Worm (Caenorhabditis elegans) whole organism, young adult: ENCODE measurements around the gene Y67D8B.5.

ENCODE experiments used
- B0019.2 ChIP-seq: fragments of 200-800 bp; sonication (Bioruptor generic); conservative IDR thresholded peaks from 2 replicates; pipeline ENCODE4 v1.3.6; 2022; ENCODE audit warnings: missing genetic modification reagents, missing genetic modification characterization, missing compliant biosample characterization
- F22D6.2 ChIP-seq: sonication (generic microtip); optimal IDR thresholded peaks from 2 replicates; lab custom pipeline; 2016; ENCODE audit warnings: mild to moderate bottlenecking, missing genetic modification characterization, missing compliant biosample characterization
- F23B12.7 ChIP-seq: sonication (generic microtip); optimal IDR thresholded peaks from 2 replicates; lab custom pipeline; 2017; ENCODE audit warnings: missing genetic modification characterization, mild to moderate bottlenecking, missing compliant biosample characterization, antibody characterized with exemption, moderate library complexity; ENCODE audit not compliant: insufficient read depth
- F39B2.1 ChIP-seq: fragments of 200-800 bp; sonication (Bioruptor generic); IDR thresholded peaks from 2 replicates; pipeline ENCODE4 v1.3.6; 2022; ENCODE audit warnings: missing genetic modification reagents, missing genetic modification characterization, missing compliant biosample characterization
- F57C9.4 ChIP-seq: sonication (generic microtip); optimal IDR thresholded peaks from 2 replicates; lab custom pipeline; 2017; ENCODE audit warnings: mild to moderate bottlenecking, missing genetic modification characterization, missing compliant biosample characterization
- K11D2.4 ChIP-seq: fragments of 200-800 bp; sonication (Bioruptor generic); IDR thresholded peaks from 2 replicates; pipeline ENCODE4 v1.3.6; 2022; ENCODE audit warnings: missing genetic modification reagents, missing genetic modification characterization, missing compliant biosample characterization
- Y53G8AR.9 ChIP-seq: fragments of 200-800 bp; sonication (Bioruptor generic); conservative IDR thresholded peaks from 2 replicates; pipeline ENCODE4 v1.3.6; 2022; ENCODE audit warnings: missing genetic modification reagents, missing genetic modification characterization, missing compliant biosample characterization
- Y79H2A.3 ChIP-seq: fragments of 200-800 bp; sonication (Bioruptor generic); conservative IDR thresholded peaks from 2 replicates; pipeline ENCODE4 v1.3.6; 2022; ENCODE audit warnings: missing genetic modification reagents, missing genetic modification characterization, missing compliant biosample characterization
- athp-1 ChIP-seq: sonication (generic microtip); optimal IDR thresholded peaks from 2 replicates; lab custom pipeline; 2017; ENCODE audit warnings: mild to moderate bottlenecking, missing genetic modification characterization, missing compliant biosample characterization
- attf-6 ChIP-seq: fragments of 200-800 bp; sonication (Bioruptor generic); IDR thresholded peaks from 2 replicates; pipeline ENCODE4 v1.3.6; 2022; ENCODE audit warnings: missing genetic modification reagents, missing genetic modification characterization, missing compliant biosample characterization
- ccch-3 ChIP-seq: fragments of 200-800 bp; sonication (Bioruptor generic); optimal IDR thresholded peaks from 2 replicates; lab custom pipeline; 2018; ENCODE audit warnings: mild to moderate bottlenecking, missing genetic modification characterization, missing compliant biosample characterization
- ceh-27 ChIP-seq: fragments of 200-800 bp; sonication (Bioruptor generic); optimal IDR thresholded peaks from 2 replicates; lab custom pipeline; 2018; ENCODE audit warnings: mild to moderate bottlenecking, missing genetic modification characterization, moderate library complexity, missing compliant biosample characterization
- ets-4 ChIP-seq: fragments of 200-800 bp; sonication (Bioruptor generic); optimal IDR thresholded peaks from 2 replicates; lab custom pipeline; 2018; ENCODE audit warnings: mild to moderate bottlenecking, missing genetic modification characterization, missing compliant biosample characterization
- hlh-26 ChIP-seq: fragments of 200-800 bp; sonication (Bioruptor generic); conservative IDR thresholded peaks from 2 replicates; pipeline ENCODE4 v1.3.6; 2022; ENCODE audit warnings: missing genetic modification reagents, missing genetic modification characterization, missing compliant biosample characterization
- let-607 ChIP-seq, 2 experiments: fragments of 200-800 bp in 1 of 2; sonication (Bioruptor generic) in 1 of 2; sonication (generic microtip) in 1 of 2; optimal IDR thresholded peaks; 2 replicates each; lab custom pipeline; 2016 to 2018; ENCODE audit warnings: mild to moderate bottlenecking in 2 of 2, missing compliant biosample characterization in 2 of 2, missing genetic modification characterization in 2 of 2, moderate library complexity in 2 of 2, missing genotype in 1 of 2
- lin-40 ChIP-seq: sonication (generic microtip); optimal IDR thresholded peaks from 2 replicates; lab custom pipeline; 2016; ENCODE audit warnings: missing genetic modification characterization, mild to moderate bottlenecking, missing compliant biosample characterization, missing genotype, missing genetic modification reagents
- lir-1 ChIP-seq: fragments of 200-800 bp; sonication (Bioruptor generic); conservative IDR thresholded peaks from 2 replicates; pipeline ENCODE4 v1.3.6; 2022; ENCODE audit warnings: missing genetic modification reagents, missing genetic modification characterization, missing compliant biosample characterization
- madf-10 ChIP-seq: sonication (generic microtip); optimal IDR thresholded peaks from 2 replicates; lab custom pipeline; 2016; ENCODE audit warnings: mild to moderate bottlenecking, missing genetic modification characterization, missing compliant biosample characterization
- rcor-1 ChIP-seq: fragments of 200-800 bp; sonication (Bioruptor generic); IDR thresholded peaks from 2 replicates; pipeline ENCODE4 v1.3.6; 2022; ENCODE audit warnings: missing genetic modification reagents, missing genetic modification characterization, missing compliant biosample characterization
- sdz-38 ChIP-seq: sonication (generic microtip); optimal IDR thresholded peaks from 2 replicates; lab custom pipeline; 2016; ENCODE audit warnings: missing genotype, missing genetic modification characterization, missing compliant biosample characterization
- snpc-1.3 ChIP-seq: sonication (generic microtip); optimal IDR thresholded peaks from 2 replicates; lab custom pipeline; 2017; ENCODE audit warnings: missing genetic modification characterization, mild to moderate bottlenecking, missing compliant biosample characterization, antibody characterized with exemption, moderate library complexity, missing genotype, missing genetic modification reagents; ENCODE audit not compliant: insufficient read depth
- snpc-3.4 ChIP-seq: sonication (generic microtip); optimal IDR thresholded peaks from 2 replicates; lab custom pipeline; 2017; ENCODE audit warnings: missing genetic modification characterization, mild to moderate bottlenecking, missing compliant biosample characterization, antibody characterized with exemption, moderate library complexity, missing genotype, missing genetic modification reagents
- sptf-2 ChIP-seq: fragments of 200-800 bp; sonication (Bioruptor generic); optimal IDR thresholded peaks from 2 replicates; lab custom pipeline; 2018; ENCODE audit warnings: mild to moderate bottlenecking, missing genetic modification characterization, missing compliant biosample characterization
- unc-62 ChIP-seq: fragments of 150-350 bp; optimal IDR thresholded peaks from 2 replicates; lab custom pipeline; 2014; ENCODE audit warnings: missing biosample characterization, missing genetic modification reagents, missing genetic modification characterization
- zfh-2 ChIP-seq: fragments of 200-800 bp; sonication (Bioruptor generic); conservative IDR thresholded peaks from 2 replicates; pipeline ENCODE4 v1.3.6; 2022; ENCODE audit warnings: missing genetic modification reagents, missing genetic modification characterization, missing compliant biosample characterization
- zim-3 ChIP-seq: sonication (generic microtip); optimal IDR thresholded peaks from 2 replicates; lab custom pipeline; 2017; ENCODE audit warnings: mild to moderate bottlenecking, missing genetic modification characterization, moderate library complexity, missing compliant biosample characterization
- ztf-18 ChIP-seq: sonication (generic microtip); optimal IDR thresholded peaks from 2 replicates; lab custom pipeline; 2016; ENCODE audit warnings: missing genotype, mild to moderate bottlenecking, missing genetic modification characterization, missing compliant biosample characterization
- ztf-6 ChIP-seq: fragments of 200-800 bp; sonication (Bioruptor generic); IDR thresholded peaks from 2 replicates; pipeline ENCODE4 v1.3.6; 2022; ENCODE audit warnings: missing genetic modification reagents, missing genetic modification characterization, missing compliant biosample characterization

Y67D8B.5 gene

DNA sequence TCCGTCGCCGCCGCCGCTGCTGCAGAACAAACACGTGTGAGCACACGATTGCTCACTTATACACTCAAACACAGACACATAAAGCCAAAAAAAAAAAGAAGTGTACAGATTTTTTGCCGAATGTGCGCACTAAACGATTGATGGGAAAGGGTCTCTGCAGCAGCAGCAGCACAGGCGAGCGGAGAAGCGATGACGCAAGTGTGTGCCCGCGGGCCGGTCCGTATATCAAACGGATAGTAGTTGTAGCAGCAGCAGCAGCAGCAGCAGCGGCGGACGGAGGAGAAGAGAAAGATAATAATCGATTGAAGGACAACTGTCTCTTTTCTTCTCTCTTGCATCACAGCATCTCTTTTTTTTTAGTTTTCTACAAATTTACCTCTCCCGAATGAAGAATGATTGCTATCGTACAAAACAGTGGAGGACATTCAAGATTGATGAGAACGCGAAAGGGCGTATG is 31.3 kb downstream of the Y67D8B.5 start (continued):
- TF ChIP-seq ztf-6: no peak

DNA sequence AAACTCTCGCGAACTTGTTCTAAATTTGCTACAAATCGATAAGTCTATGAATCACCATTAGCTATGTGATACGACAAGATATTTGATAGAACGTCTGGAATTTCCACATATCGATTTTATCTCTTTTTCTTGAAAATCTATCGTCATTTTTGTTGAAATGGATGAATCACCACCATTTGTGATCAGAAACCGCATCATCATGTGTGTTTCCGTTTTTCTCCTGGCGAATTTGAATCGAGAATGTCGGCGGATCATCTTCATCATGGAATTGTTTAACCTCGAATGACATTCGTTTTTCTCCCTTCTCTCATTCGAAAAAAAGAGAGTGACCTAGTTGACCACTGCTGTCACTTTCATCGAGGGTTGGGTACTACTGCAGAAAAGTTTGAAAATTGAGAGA is 32.1 kb downstream of the Y67D8B.5 start:
- TF ChIP-seq let-607 (tag; optimal IDR thresholded peaks at IDR 0.05; lab: Kevin White, UChicago) (no peak), ceh-27 (no peak), F23B12.7 (no peak), sdz-38 (tag; lab: Kevin White, UChicago) (no peak), hlh-26 (GFP tag; lab: Robert Waterston, UW) (no peak), snpc-1.3 (no peak), ztf-18 (tag; lab: Kevin White, UChicago) (no peak), unc-62 (GFP tag; lab: Kevin White, UChicago) (no peak), Y53G8AR.9 (GFP tag; lab: Robert Waterston, UW) (0 out of 2 replicates have a peak, but pooled peaks have one; percentile 32), Y79H2A.3 (GFP tag; lab: Robert Waterston, UW) (no peak), lin-40 (tag; lab: Kevin White, UChicago) (peak; percentile 12), madf-10 (tag; lab: Kevin White, UChicago) (no peak), attf-6 (GFP tag; lab: Robert Waterston, UW) (no peak), F57C9.4 (no peak), ccch-3 (GFP tag; lab: Kevin White, UChicago) (no peak)

DNA sequence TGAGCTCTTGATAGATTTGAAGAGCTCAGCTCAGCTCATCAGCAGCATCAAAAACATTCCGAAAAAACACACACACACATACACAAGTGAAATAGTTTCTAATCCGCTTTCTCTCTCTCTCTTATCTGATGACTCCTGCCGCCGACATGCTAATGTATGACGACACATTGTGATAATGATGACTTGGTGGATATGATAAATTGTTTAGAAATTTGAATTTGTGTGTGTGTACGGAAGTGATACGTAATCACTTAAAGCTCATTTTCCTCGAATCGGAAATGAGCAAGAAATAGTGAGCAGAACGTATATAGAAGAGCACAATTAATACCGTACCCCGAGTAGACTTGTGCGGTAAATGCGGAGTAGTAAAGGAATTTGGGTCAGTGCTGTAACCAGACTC is 44.7 kb downstream of the Y67D8B.5 start:
- no peak for TF ChIP-seq F39B2.1

DNA sequence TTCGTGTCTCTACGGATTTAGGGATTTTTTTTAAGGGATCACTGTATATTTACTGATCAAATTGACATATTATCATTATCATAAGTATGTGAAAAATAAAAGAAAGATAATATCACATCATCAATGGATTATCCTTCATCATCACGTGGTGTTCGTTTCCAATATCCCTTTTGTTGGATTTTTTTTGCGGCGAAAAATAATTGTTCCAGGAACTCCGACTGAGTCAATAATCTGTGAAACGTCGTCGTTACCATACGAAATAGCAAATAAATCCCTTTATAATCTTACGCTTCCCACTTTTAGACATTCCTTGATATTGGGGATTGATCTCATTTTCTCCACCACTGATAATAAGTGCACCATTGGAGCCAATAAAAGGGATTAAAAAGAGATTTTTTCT is 47.9 kb downstream of the Y67D8B.5 start:
- TF ChIP-seq unc-62 (GFP tag; lab: Kevin White, UChicago): no peak
- no peak for TF ChIP-seq zfh-2 (GFP tag; lab: Robert Waterston, UW)

DNA sequence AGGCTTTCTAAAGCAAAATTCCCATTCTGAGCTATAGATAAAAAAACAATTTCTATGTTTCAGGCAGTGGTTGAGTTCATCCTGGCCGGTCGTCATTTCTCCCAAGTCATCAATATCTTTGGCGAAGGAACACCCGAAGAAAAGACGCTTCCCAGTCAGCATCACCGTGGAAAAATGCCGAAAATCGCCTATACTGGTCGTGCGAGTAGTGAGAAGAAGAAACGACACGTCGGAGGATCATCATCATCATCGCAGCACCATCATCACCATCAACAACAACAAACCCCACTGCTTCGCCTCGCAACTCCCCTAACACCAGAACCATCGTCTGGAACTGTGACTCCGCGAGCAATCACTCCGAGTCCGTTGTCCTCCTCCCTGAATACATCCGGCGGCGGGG is 49.4 kb downstream of the Y67D8B.5 start:
- TF ChIP-seq zfh-2 (GFP tag; lab: Robert Waterston, UW) (0 out of 2 replicates have a peak, but pooled peaks have one; percentile 19), athp-1 (no peak)

DNA sequence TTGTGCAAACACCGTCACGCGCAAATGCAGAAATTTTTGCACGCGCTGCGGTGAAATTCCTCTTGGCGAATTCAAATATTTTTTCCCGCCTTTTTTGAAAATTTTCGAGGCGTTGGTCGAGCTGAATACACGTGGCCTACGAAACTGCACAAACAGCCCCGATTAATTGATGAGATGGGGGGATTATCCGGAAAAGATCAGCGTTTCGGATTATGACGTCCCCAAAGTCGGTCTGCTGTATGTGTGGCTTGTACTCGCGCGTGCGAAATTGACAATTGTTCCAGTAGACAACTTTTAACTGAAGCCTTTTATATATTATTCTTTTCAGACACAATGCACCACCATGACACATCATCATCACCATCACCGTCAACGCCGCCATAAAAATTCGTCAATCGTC is 49.9 kb downstream of the Y67D8B.5 start:
- TF ChIP-seq sptf-2 (GFP tag; lab: Kevin White, UChicago): no peak
- TF ChIP-seq ets-4 (GFP tag; lab: Kevin White, UChicago): no peak
- TF ChIP-seq K11D2.4 (GFP tag; lab: Robert Waterston, UW): no peak
- no peak for TF ChIP-seq F22D6.2 (tag; lab: Kevin White, UChicago)
- no peak for TF ChIP-seq zim-3 (tag; lab: Kevin White, UChicago)
- no peak for TF ChIP-seq B0019.2 (GFP tag; lab: Robert Waterston, UW)
- no peak for TF ChIP-seq ztf-18 (tag; lab: Kevin White, UChicago)
- no peak for TF ChIP-seq rcor-1 (GFP tag; lab: Robert Waterston, UW)
- no peak for TF ChIP-seq lir-1 (GFP tag; lab: Robert Waterston, UW)
- no peak for TF ChIP-seq snpc-3.4
- TF ChIP-seq, all 124 proteins: peak for 0
